Worm (Caenorhabditis elegans): ENCODE measurements around the gene srw-130.
"Not testable (repeated sequence)": the region's sequence is repeated elsewhere in the genome, so short reads cannot be mapped to it uniquely, and the experiment has no call there.

The srw-130 gene

ce11 chrV:3507691-3508090, 41.0 kb downstream of the srw-130 start, which contains the start of gene str-225:
Gene str-225, plus strand, starts transcription at chrV:3507822.
- TF ChIP-seq tra-4 (tag; optimal IDR thresholded peaks at IDR 0.05), result no peak
- TF ChIP-seq pes-1 (GFP tag; IDR thresholded peaks at IDR 0.05), result no peak
- no peak for TF ChIP-seq hnd-1 (tag; optimal IDR thresholded peaks at IDR 0.05)
- no peak for TF ChIP-seq hmbx-1 (tag; optimal IDR thresholded peaks at IDR 0.05)
- TF ChIP-seq flt-1 (GFP tag; IDR thresholded peaks at IDR 0.05), result no peak
- no peak for TF ChIP-seq ceh-13 (GFP tag; optimal IDR thresholded peaks at IDR 0.05)
- TF ChIP-seq B0310.2 (tag; optimal IDR thresholded peaks at IDR 0.05), result no peak
- no peak for TF ChIP-seq ama-1 (optimal IDR thresholded peaks at IDR 0.05)
- no peak for TF ChIP-seq tbx-11 (GFP tag; IDR thresholded peaks at IDR 0.05)

DNA sequence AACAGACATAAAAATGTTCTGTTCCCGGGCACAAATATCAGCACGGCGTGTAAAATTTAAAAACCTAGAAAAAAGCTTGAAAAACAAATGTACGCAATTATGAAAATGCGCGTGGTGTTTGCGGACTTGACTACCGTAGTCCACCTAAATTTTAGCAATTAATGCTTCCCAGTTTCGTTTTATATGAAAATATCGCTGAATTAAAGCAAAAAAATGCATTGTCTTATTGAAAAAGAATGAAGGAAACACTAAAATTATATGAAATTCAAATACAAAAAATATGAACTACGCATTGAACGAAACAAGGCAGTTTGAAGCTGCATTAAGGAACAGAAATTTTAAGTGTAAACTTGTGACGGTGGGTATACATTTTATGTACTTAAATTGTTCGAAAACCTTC, 42.4 kb downstream of the srw-130 start, which contains the start of gene ugt-64:
TSS of gene ugt-64 (minus strand) at position 101 of the 400 bp plus-strand sequence.
- TF ChIP-seq F13C5.2 (tag; optimal IDR thresholded peaks at IDR 0.05); tra-4 (tag; optimal IDR thresholded peaks at IDR 0.05); tbx-11 (GFP tag; IDR thresholded peaks at IDR 0.05): not testable (repeated sequence)

DNA sequence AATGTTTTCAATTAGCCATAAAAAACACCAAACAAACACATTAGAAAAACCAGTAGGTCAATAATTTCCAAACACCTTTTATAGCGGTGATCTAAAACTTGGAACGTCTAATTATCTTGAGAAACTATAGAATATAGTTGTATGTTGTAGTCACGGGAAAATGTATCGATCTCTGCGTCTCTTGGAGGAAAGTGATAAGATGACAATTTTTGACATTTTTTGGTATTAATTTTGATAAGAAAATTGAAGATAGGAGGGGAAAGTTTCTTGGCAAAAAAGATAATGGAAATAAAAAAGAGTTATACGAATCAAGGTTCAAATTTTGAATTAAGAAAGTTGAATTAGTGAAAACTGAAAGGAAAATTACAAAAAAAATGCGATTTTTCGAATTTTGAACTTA, 43.0 kb downstream of the srw-130 start:
- TF ChIP-seq tbx-37 (GFP tag; conservative IDR thresholded peaks at IDR 0.05) (no peak), tra-4 (tag; optimal IDR thresholded peaks at IDR 0.05) (no peak), tbx-11 (GFP tag; IDR thresholded peaks at IDR 0.05) (no peak), hnd-1 (tag; optimal IDR thresholded peaks at IDR 0.05) (no peak), ets-7 (tag; optimal IDR thresholded peaks at IDR 0.05) (no peak), ceh-36 (tag; optimal IDR thresholded peaks at IDR 0.05) (no peak), flt-1 (GFP tag; IDR thresholded peaks at IDR 0.05) (no peak), scrt-1 (GFP tag; IDR thresholded peaks at IDR 0.05) (no peak)

DNA sequence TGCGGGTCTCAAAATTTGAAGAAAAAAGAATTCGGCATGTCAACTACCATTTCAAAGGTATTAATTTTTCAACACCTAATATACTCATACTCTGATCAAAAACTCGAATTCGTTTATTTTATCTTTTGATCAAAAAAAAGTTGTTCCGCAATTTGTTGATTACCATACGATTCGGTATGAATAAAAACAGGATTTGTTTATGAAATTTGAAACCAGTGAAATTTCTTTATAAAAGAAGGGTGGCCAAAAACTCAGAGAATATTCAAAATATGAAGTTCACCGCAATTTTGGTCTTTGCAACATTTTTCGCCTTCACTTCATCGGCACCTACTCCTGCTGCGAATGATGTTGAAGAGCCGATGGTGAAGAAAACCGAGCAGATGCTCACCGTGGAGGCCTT, 46.7 kb downstream of the srw-130 start, which contains the start of the genes C07G3.8 and C07G3.10:
TSS of gene C07G3.8 (minus strand) at position 101 of the 400 bp plus-strand sequence.
TSS of gene C07G3.10 (plus strand) at position 270 of the 400 bp plus-strand sequence.
- TF ChIP-seq scrt-1 (GFP tag; IDR thresholded peaks at IDR 0.05) (no peak), sea-1 (GFP tag; conservative IDR thresholded peaks at IDR 0.05) (no peak), hmg-4 (GFP tag; optimal IDR thresholded peaks at IDR 0.05) (no peak), aly-1 (tag; optimal IDR thresholded peaks at IDR 0.05) (no peak), ama-1 (optimal IDR thresholded peaks at IDR 0.05) (no peak), tbx-37 (GFP tag; conservative IDR thresholded peaks at IDR 0.05) (no peak), flt-1 (GFP tag; IDR thresholded peaks at IDR 0.05) (no peak), hnd-1 (tag; optimal IDR thresholded peaks at IDR 0.05) (no peak), F13C5.2 (tag; optimal IDR thresholded peaks at IDR 0.05) (no peak), ceh-36 (tag; optimal IDR thresholded peaks at IDR 0.05) (no peak), ceh-13 (GFP tag; optimal IDR thresholded peaks at IDR 0.05) (no peak)
